Fruit fly (Drosophila melanogaster): ENCODE measurements around the gene Galk.

Galk gene

dm6 chr3L:8997686-8998239 is 11.9 kb upstream of the Galk start, which contains the start of the genes smg and CG5087 (continued):
- TF ChIP-seq unc-4 (GFP tag; IDR thresholded peaks at IDR 0.05; ENCODE audit: partially characterized antibody): peak; percentile 67
- peak; percentile 66 for TF ChIP-seq gro (GFP tag; optimal IDR thresholded peaks at IDR 0.05)
- TF ChIP-seq abd-A (tag; optimal IDR thresholded peaks at IDR 0.05): peak; percentile 96
- TF ChIP-seq CG9437 (GFP tag; optimal IDR thresholded peaks at IDR 0.05): no peak
- no peak for TF ChIP-seq Camta (GFP tag; optimal IDR thresholded peaks at IDR 0.05)
- no peak for TF ChIP-seq CG10321 (GFP tag; IDR thresholded peaks at IDR 0.05)
- peak; percentile 92 for TF ChIP-seq Med (GFP tag)
- TF ChIP-seq CG13123 (GFP tag; optimal IDR thresholded peaks at IDR 0.05): peak; percentile 1
- TF ChIP-seq gem (tag; optimal IDR thresholded peaks at IDR 0.05): no peak
- TF ChIP-seq dmrt99B (tag; optimal IDR thresholded peaks at IDR 0.05): no peak
- peak; percentile 39 for TF ChIP-seq corto (GFP tag; optimal IDR thresholded peaks at IDR 0.05)
- TF ChIP-seq tap (tag; optimal IDR thresholded peaks at IDR 0.05): no peak
- TF ChIP-seq Elba2 (GFP tag; optimal IDR thresholded peaks at IDR 0.05): peak; percentile 100
- TF ChIP-seq tio (GFP tag; optimal IDR thresholded peaks at IDR 0.05): no peak
- peak; percentile 2 for TF ChIP-seq Nf-YB (GFP tag; optimal IDR thresholded peaks at IDR 0.05)
- TF ChIP-seq CG32772 (GFP tag; IDR thresholded peaks at IDR 0.05): no peak
- TF ChIP-seq pum (GFP tag; optimal IDR thresholded peaks at IDR 0.05): peak; percentile 2
- TF ChIP-seq Antp (GFP tag; optimal IDR thresholded peaks at IDR 0.05): peak; percentile 56
- TF ChIP-seq CG4404 (GFP tag; IDR thresholded peaks at IDR 0.05): no peak
- TF ChIP-seq ken (GFP tag; IDR thresholded peaks at IDR 0.05): peak; percentile 70
- TF ChIP-seq Taf1 (GFP tag; IDR thresholded peaks at IDR 0.05): no peak
- no peak for TF ChIP-seq Trl (optimal IDR thresholded peaks at IDR 0.05)
- peak; percentile 32 for TF ChIP-seq Trl (GFP tag; optimal IDR thresholded peaks at IDR 0.05)
- TF ChIP-seq dysf (GFP tag; IDR thresholded peaks at IDR 0.05): no peak
- TF ChIP-seq CG13624 (GFP tag; optimal IDR thresholded peaks at IDR 0.05): peak; percentile 74
- TF ChIP-seq sna (GFP tag; IDR thresholded peaks at IDR 0.05; ENCODE audit: partially characterized antibody): peak; percentile 56
- no peak for TF ChIP-seq CG15696 (tag; optimal IDR thresholded peaks at IDR 0.05)
- no peak for TF ChIP-seq peb (GFP tag; IDR thresholded peaks at IDR 0.05)
- peak; percentile 86 for TF ChIP-seq CHES-1-like (GFP tag; optimal IDR thresholded peaks at IDR 0.05)
- TF ChIP-seq CG9932 (GFP tag; IDR thresholded peaks at IDR 0.05): peak; percentile 80
- 0 out of 2 replicates have a peak, but pooled peaks have one; percentile 14 for TF ChIP-seq ssp (GFP tag; IDR thresholded peaks at IDR 0.05)
- TF ChIP-seq C15 (GFP tag; IDR thresholded peaks at IDR 0.05): no peak
- TF ChIP-seq nom (GFP tag; optimal IDR thresholded peaks at IDR 0.05): peak; percentile 0
- TF ChIP-seq CG17612 (GFP tag; IDR thresholded peaks at IDR 0.05): no peak
- TF ChIP-seq stc (GFP tag; IDR thresholded peaks at IDR 0.05): no peak
- TF ChIP-seq maf-S (GFP tag; optimal IDR thresholded peaks at IDR 0.05): peak; percentile 62
- TF ChIP-seq tin (GFP tag; optimal IDR thresholded peaks at IDR 0.05): peak; percentile 42
- TF ChIP-seq CG9797 (GFP tag; optimal IDR thresholded peaks at IDR 0.05): peak; percentile 97
- TF ChIP-seq CG33557 (GFP tag; optimal IDR thresholded peaks at IDR 0.05): peak; percentile 1
- TF ChIP-seq CG13287 (GFP tag; IDR thresholded peaks at IDR 0.05; ENCODE audit: partially characterized antibody): peak; percentile 76
- no peak for TF ChIP-seq CG7556 (GFP tag; optimal IDR thresholded peaks at IDR 0.05)
- peak; percentile 51 for TF ChIP-seq ERR (GFP tag; optimal IDR thresholded peaks at IDR 0.05)
- TF ChIP-seq CG12299 (tag; optimal IDR thresholded peaks at IDR 0.05): peak; percentile 35
- TF ChIP-seq ase (GFP tag; IDR thresholded peaks at IDR 0.05): no peak
- TF ChIP-seq dmrt11E (tag; optimal IDR thresholded peaks at IDR 0.05): no peak
- no peak for TF ChIP-seq Doc2 (GFP tag; IDR thresholded peaks at IDR 0.05)
- peak; percentile 58 for TF ChIP-seq CG17912 (GFP tag; optimal IDR thresholded peaks at IDR 0.05)
- TF ChIP-seq pzg (GFP tag; optimal IDR thresholded peaks at IDR 0.05): peak; percentile 100
- peak; percentile 16 for TF ChIP-seq Bteb2 (GFP tag; optimal IDR thresholded peaks at IDR 0.05)
- peak; percentile 64 for TF ChIP-seq B-H2 (GFP tag; optimal IDR thresholded peaks at IDR 0.05)
- TF ChIP-seq CG5180 (GFP tag; optimal IDR thresholded peaks at IDR 0.05): no peak
